Fruit fly (Drosophila melanogaster) whole organism, embryonic: ENCODE results near the gene moon.

Experiments
- Ada2b ChIP-seq: fragments of 200-800 bp; sonication (Bioruptor generic); IDR thresholded peaks from 2 replicates; pipeline ENCODE4 v1.3.6; 2022; ENCODE audit warnings: missing biosample characterization, missing genetic modification characterization
- Bteb2 ChIP-seq: fragments of 200-800 bp; sonication (Bioruptor generic); optimal IDR thresholded peaks from 2 replicates; lab custom pipeline; 2016; ENCODE audit warnings: missing biosample characterization, missing genetic modification characterization
- CG1024 ChIP-seq: fragments of 200-800 bp; sonication (Bioruptor generic); IDR thresholded peaks from 2 replicates; pipeline ENCODE4 v1.3.6; 2022; ENCODE audit warnings: missing biosample characterization, missing genetic modification characterization
- CG12659 ChIP-seq: fragments of 200-800 bp; sonication (Bioruptor generic); optimal IDR thresholded peaks from 3 replicates; lab custom pipeline; 2017; ENCODE audit warnings: mild to moderate bottlenecking, missing biosample characterization, missing genetic modification reagents, missing genetic modification characterization
- CG12942 ChIP-seq: fragments of 200-800 bp; sonication (Bioruptor generic); optimal IDR thresholded peaks from 3 replicates; lab custom pipeline; 2016; ENCODE audit warnings: missing biosample characterization, missing genetic modification characterization
- CG15011 ChIP-seq: fragments of 200-800 bp; sonication (Bioruptor generic); optimal IDR thresholded peaks from 3 replicates; lab custom pipeline; 2018; ENCODE audit warnings: missing biosample characterization, mild to moderate bottlenecking, missing genetic modification characterization
- CG17186 ChIP-seq: fragments of 200-800 bp; sonication (Bioruptor generic); optimal IDR thresholded peaks from 3 replicates; lab custom pipeline; 2017; ENCODE audit warnings: missing biosample characterization, missing genetic modification reagents, missing genetic modification characterization
- CG17385 ChIP-seq: fragments of 200-800 bp; sonication (Bioruptor generic); optimal IDR thresholded peaks from 3 replicates; lab custom pipeline; 2018; ENCODE audit warnings: missing biosample characterization, mild to moderate bottlenecking, missing genetic modification characterization
- CG18619 ChIP-seq: fragments of 200-800 bp; sonication (Bioruptor generic); optimal IDR thresholded peaks from 3 replicates; lab custom pipeline; 2017; ENCODE audit warnings: missing biosample characterization, mild to moderate bottlenecking, missing genetic modification characterization
- CG2116 ChIP-seq: fragments of 200-800 bp; sonication (Bioruptor generic); optimal IDR thresholded peaks from 3 replicates; lab custom pipeline; 2018; ENCODE audit warnings: missing biosample characterization, mild to moderate bottlenecking, missing genetic modification characterization
- CG2712 ChIP-seq: fragments of 200-800 bp; optimal IDR thresholded peaks from 3 replicates; lab custom pipeline; 2019; ENCODE audit warnings: missing biosample characterization, mild to moderate bottlenecking, missing genetic modification characterization, moderate library complexity
- CG31441 ChIP-seq: fragments of 200-800 bp; sonication (Bioruptor generic); IDR thresholded peaks from 2 replicates; pipeline ENCODE4 v1.3.6; 2022; ENCODE audit warnings: missing biosample characterization, missing genetic modification characterization
- CG34224 ChIP-seq: fragments of 200-800 bp; sonication (Bioruptor generic); IDR thresholded peaks from 3 replicates; pipeline ENCODE4 v1.3.6; 2022; ENCODE audit warnings: missing biosample characterization, missing genetic modification characterization; ENCODE audit not compliant: partially characterized antibody
- CG4360 ChIP-seq: fragments of 200-800 bp; sonication (Bioruptor generic); IDR thresholded peaks from 2 replicates; pipeline ENCODE4 v1.3.6; 2022; ENCODE audit warnings: missing biosample characterization, missing genetic modification characterization
- CG6175 ChIP-seq: fragments of 200-800 bp; sonication (Bioruptor generic); IDR thresholded peaks from 3 replicates; pipeline ENCODE4 v1.3.6; 2022; ENCODE audit warnings: missing biosample characterization, missing genetic modification characterization
- CG6791 ChIP-seq: fragments of 200-800 bp; sonication (Bioruptor generic); IDR thresholded peaks from 3 replicates; pipeline ENCODE4 v1.3.6; 2022; ENCODE audit warnings: missing biosample characterization, missing genetic modification characterization; ENCODE audit not compliant: partially characterized antibody
- CG7271 ChIP-seq: fragments of 200-800 bp; sonication (Bioruptor generic); optimal IDR thresholded peaks from 2 replicates; lab custom pipeline; 2018; ENCODE audit warnings: missing biosample characterization, mild to moderate bottlenecking, missing genetic modification characterization, moderate library complexity
- CG7357 ChIP-seq: fragments of 200-800 bp; sonication (Bioruptor generic); IDR thresholded peaks from 3 replicates; pipeline ENCODE4 v1.3.6; 2022; ENCODE audit warnings: missing biosample characterization, missing genetic modification characterization
- CG8924 ChIP-seq: fragments of 200-800 bp; optimal IDR thresholded peaks from 3 replicates; lab custom pipeline; 2019; ENCODE audit warnings: missing biosample characterization, mild to moderate bottlenecking, missing genetic modification characterization, moderate library complexity
- CG9876 ChIP-seq: fragments of 200-800 bp; sonication (Bioruptor generic); optimal IDR thresholded peaks from 2 replicates; lab custom pipeline; 2016; ENCODE audit warnings: missing biosample characterization, missing genetic modification characterization
- CrebB ChIP-seq: fragments of 200-800 bp; sonication (Bioruptor generic); optimal IDR thresholded peaks from 3 replicates; lab custom pipeline; 2018; ENCODE audit warnings: missing biosample characterization, mild to moderate bottlenecking, missing genetic modification characterization
- D19A ChIP-seq: fragments of 200-800 bp; optimal IDR thresholded peaks from 3 replicates; lab custom pipeline; 2019; ENCODE audit warnings: missing biosample characterization, mild to moderate bottlenecking, missing genetic modification characterization, moderate library complexity
- Dll ChIP-seq: fragments of 200-800 bp; sonication (Bioruptor generic); IDR thresholded peaks from 4 replicates; pipeline ENCODE4 v1.3.6; 2022; ENCODE audit warnings: missing biosample characterization, missing genetic modification characterization; ENCODE audit not compliant: partially characterized antibody
- HLH54F ChIP-seq: fragments of 200-800 bp; sonication (Bioruptor generic); optimal IDR thresholded peaks from 3 replicates; lab custom pipeline; 2016; ENCODE audit warnings: missing biosample characterization, missing genetic modification characterization
- HmgZ ChIP-seq: fragments of 200-800 bp; sonication (Bioruptor generic); optimal IDR thresholded peaks from 2 replicates; lab custom pipeline; 2018; ENCODE audit warnings: missing biosample characterization, mild to moderate bottlenecking, missing genetic modification characterization
- Lhr ChIP-seq: fragments of 200-800 bp; sonication (Bioruptor generic); optimal IDR thresholded peaks from 3 replicates; lab custom pipeline; 2017; ENCODE audit warnings: mild to moderate bottlenecking, missing biosample characterization, missing genetic modification reagents, missing genetic modification characterization
- Mrtf ChIP-seq: fragments of 200-800 bp; sonication (Bioruptor generic); IDR thresholded peaks from 3 replicates; pipeline ENCODE4 v1.3.6; 2022; ENCODE audit warnings: missing biosample characterization, missing genetic modification characterization
- Myb ChIP-seq: fragments of 200-800 bp; sonication (Bioruptor generic); optimal IDR thresholded peaks from 2 replicates; lab custom pipeline; 2016; ENCODE audit warnings: missing biosample characterization, missing genetic modification characterization
- Oli ChIP-seq: fragments of 200-800 bp; sonication (Bioruptor generic); optimal IDR thresholded peaks from 2 replicates; lab custom pipeline; 2018; ENCODE audit warnings: missing biosample characterization, mild to moderate bottlenecking, missing genetic modification characterization, moderate library complexity
- Sry-β ChIP-seq: fragments of 200-800 bp; sonication (Bioruptor generic); optimal IDR thresholded peaks from 2 replicates; lab custom pipeline; 2018; ENCODE audit warnings: missing biosample characterization, mild to moderate bottlenecking, missing genetic modification characterization, moderate library complexity
- TFAM ChIP-seq: fragments of 200-800 bp; sonication (Bioruptor generic); optimal IDR thresholded peaks from 2 replicates; lab custom pipeline; 2017; ENCODE audit warnings: missing biosample characterization, missing genetic modification characterization, inconsistent platforms
- Trl ChIP-seq, 3 experiments: fragments of >200 bp in 2 of 3; fragments of 200-800 bp in 1 of 3; sonication (Bioruptor generic) in 1 of 3; optimal IDR thresholded peaks; 2 replicates in 1 of 3; 3 replicates in 2 of 3; lab custom pipeline; 2016 to 2017; ENCODE audit warnings: missing biosample characterization in 1 of 3, missing genetic modification characterization in 1 of 3
- aop ChIP-seq: fragments of 200-800 bp; sonication (Bioruptor generic); IDR thresholded peaks from 2 replicates; pipeline ENCODE4 v1.3.6; 2022; ENCODE audit warnings: missing biosample characterization, missing genetic modification characterization
- ci ChIP-seq: fragments of 200-800 bp; sonication (Bioruptor generic); IDR thresholded peaks from 3 replicates; pipeline ENCODE4 v1.3.6; 2022; ENCODE audit warnings: missing biosample characterization, missing genetic modification characterization
- crp ChIP-seq, 2 experiments: fragments of 200-800 bp; sonication (Bioruptor generic); optimal IDR thresholded peaks; 2 replicates in 1 of 2; 3 replicates in 1 of 2; lab custom pipeline; 2017; ENCODE audit warnings: missing biosample characterization in 2 of 2, missing genetic modification characterization in 2 of 2, mild to moderate bottlenecking in 1 of 2, moderate library complexity in 1 of 2
- cwo ChIP-seq: fragments of 200-800 bp; sonication (Bioruptor generic); optimal IDR thresholded peaks from 3 replicates; lab custom pipeline; 2017; ENCODE audit warnings: missing biosample characterization, missing genetic modification characterization, mild to moderate bottlenecking, moderate library complexity, missing genetic modification reagents
- emc ChIP-seq: fragments of 200-800 bp; sonication (Bioruptor generic); optimal IDR thresholded peaks from 2 replicates; lab custom pipeline; 2016; ENCODE audit warnings: missing biosample characterization, missing genetic modification characterization
- eve ChIP-seq, 2 experiments: fragments of >200 bp; optimal IDR thresholded peaks; 2 replicates each; lab custom pipeline; 2017; ENCODE audit warnings: missing biosample characterization in 2 of 2, missing genetic modification characterization in 2 of 2
- fd3F ChIP-seq: fragments of 200-800 bp; sonication (Bioruptor generic); optimal IDR thresholded peaks from 2 replicates; lab custom pipeline; 2018; ENCODE audit warnings: missing biosample characterization, mild to moderate bottlenecking, missing genetic modification characterization, moderate library complexity
- gro ChIP-seq: fragments of 200-800 bp; sonication (Bioruptor generic); optimal IDR thresholded peaks from 2 replicates; lab custom pipeline; 2016; ENCODE audit warnings: missing biosample characterization, missing genetic modification characterization
- her ChIP-seq: fragments of 200-800 bp; sonication (Bioruptor generic); optimal IDR thresholded peaks from 2 replicates; lab custom pipeline; 2016; ENCODE audit warnings: missing biosample characterization, missing genetic modification characterization
- knrl ChIP-seq: fragments of 200-800 bp; sonication (Bioruptor generic); IDR thresholded peaks from 3 replicates; pipeline ENCODE4 v1.3.6; 2022; ENCODE audit warnings: missing biosample characterization, missing genetic modification characterization; ENCODE audit not compliant: partially characterized antibody
- lola ChIP-seq, 3 experiments: fragments of >200 bp in 2 of 3; fragments of 200-800 bp in 1 of 3; sonication (Bioruptor generic) in 1 of 3; optimal IDR thresholded peaks; 2 replicates each; lab custom pipeline; 2017 to 2019; ENCODE audit warnings: missing biosample characterization in 3 of 3, missing genetic modification characterization in 3 of 3, mild to moderate bottlenecking in 1 of 3, moderate library complexity in 1 of 3
- maf-S ChIP-seq: fragments of 200-800 bp; sonication (Bioruptor generic); optimal IDR thresholded peaks from 2 replicates; lab custom pipeline; 2016; ENCODE audit warnings: missing biosample characterization, missing genetic modification characterization
- nerfin-1 ChIP-seq: fragments of 200-800 bp; sonication (Bioruptor generic); optimal IDR thresholded peaks from 3 replicates; lab custom pipeline; 2019; ENCODE audit warnings: missing biosample characterization, mild to moderate bottlenecking, missing genetic modification characterization, moderate library complexity
- phol ChIP-seq: fragments of 200-800 bp; sonication (Bioruptor generic); optimal IDR thresholded peaks from 3 replicates; lab custom pipeline; 2018; ENCODE audit warnings: missing biosample characterization, mild to moderate bottlenecking, missing genetic modification characterization, moderate library complexity
- ranshi ChIP-seq: fragments of 200-800 bp; sonication (Bioruptor generic); IDR thresholded peaks from 2 replicates; pipeline ENCODE4 v1.3.6; 2022; ENCODE audit warnings: missing biosample characterization, missing genetic modification characterization
- sd ChIP-seq: fragments of 200-800 bp; sonication (Bioruptor generic); optimal IDR thresholded peaks from 3 replicates; lab custom pipeline; 2018; ENCODE audit warnings: missing biosample characterization, mild to moderate bottlenecking, missing genetic modification characterization, moderate library complexity
- sens ChIP-seq: fragments of 200-800 bp; sonication (Bioruptor generic); peaks from one replicate; lab custom pipeline; 2016; ENCODE audit warnings: missing biosample characterization, missing genetic modification characterization
- sim ChIP-seq: fragments of 200-800 bp; sonication (Bioruptor generic); IDR thresholded peaks from 2 replicates; pipeline ENCODE4 v1.3.6; 2022; ENCODE audit warnings: missing biosample characterization, missing genetic modification characterization
- zfh2 ChIP-seq: fragments of 200-800 bp; sonication (Bioruptor generic); optimal IDR thresholded peaks from 2 replicates; lab custom pipeline; 2016; ENCODE audit warnings: missing biosample characterization, missing genetic modification characterization

The moon gene

dm6 chrX:12082244-12082643, 9.6 kb upstream of the moon start (continued):
- TF ChIP-seq Lhr (no peak), CG17186 (GFP tag; lab: Kevin White, UChicago) (no peak), CG15011 (GFP tag; lab: Kevin White, UChicago) (no peak), Mrtf (GFP tag; lab: Robert Waterston, UW) (no peak), CG18619 (GFP tag; lab: Kevin White, UChicago) (no peak), HLH54F (no peak), emc (GFP tag; lab: Kevin White, UChicago) (no peak), CG1024 (GFP tag; lab: Robert Waterston, UW) (no peak), lola (GFP tag; optimal IDR thresholded peaks at IDR 0.05; lab: Kevin White, UChicago) (peak in 1 of 3 experiments; percentile 7), cwo (GFP tag; lab: Kevin White, UChicago) (no peak), maf-S (no peak), Myb (GFP tag; lab: Kevin White, UChicago) (no peak), ranshi (GFP tag; lab: Robert Waterston, UW) (0 out of 2 replicates have a peak, but pooled peaks have one; percentile 7), CG12942 (GFP tag; lab: Kevin White, UChicago) (no peak), CG7357 (GFP tag; lab: Robert Waterston, UW) (no peak), CG9876 (GFP tag; lab: Kevin White, UChicago) (no peak), fd3F (GFP tag; lab: Kevin White, UChicago) (no peak), CG2116 (GFP tag; lab: Kevin White, UChicago) (no peak), CG34224 (GFP tag; lab: Robert Waterston, UW) (no peak), Trl (optimal IDR thresholded peaks at IDR 0.05; lab: Kevin White, UChicago) (no peak), Trl (GFP tag; optimal IDR thresholded peaks at IDR 0.05; lab: Kevin White, UChicago) (no peak), Oli (peak; percentile 3), gro (GFP tag; lab: Kevin White, UChicago) (no peak), her (GFP tag; lab: Kevin White, UChicago) (no peak), CG6791 (GFP tag; lab: Robert Waterston, UW) (no peak), Ada2b (GFP tag; lab: Robert Waterston, UW) (no peak), zfh2 (GFP tag; lab: Kevin White, UChicago) (no peak), CG8924 (peak; percentile 7), sim (GFP tag; lab: Robert Waterston, UW) (no peak), CrebB (tag; lab: Kevin White, UChicago) (no peak), phol (tag; lab: Kevin White, UChicago) (peak; percentile 29), CG12659 (GFP tag; lab: Kevin White, UChicago) (no peak), Bteb2 (GFP tag; lab: Kevin White, UChicago) (no peak), CG7271 (tag; lab: Kevin White, UChicago) (no peak), sens (peak; percentile 8), CG4360 (GFP tag; lab: Robert Waterston, UW) (no peak), eve (GFP tag; optimal IDR thresholded peaks at IDR 0.05; lab: Kevin White, UChicago) (peak in 1 of 2 experiments; percentile 20), CG17385 (GFP tag; lab: Kevin White, UChicago) (peak; percentile 5), CG2712 (tag; lab: Kevin White, UChicago) (peak; percentile 29), crp (GFP tag; optimal IDR thresholded peaks at IDR 0.05; lab: Kevin White, UChicago) (no peak), knrl (GFP tag; lab: Robert Waterston, UW) (no peak), CG6175 (GFP tag; lab: Robert Waterston, UW) (no peak), Sry-β (no peak), CG31441 (GFP tag; lab: Robert Waterston, UW) (peak; percentile 35; the same call in 1 of the 2 replicates), ci (GFP tag; lab: Robert Waterston, UW) (no peak), nerfin-1 (tag; lab: Kevin White, UChicago) (no peak), HmgZ (no peak), aop (GFP tag; lab: Robert Waterston, UW) (no peak), Dll (GFP tag; lab: Robert Waterston, UW) (no peak), sd (tag; lab: Kevin White, UChicago) (no peak), TFAM (GFP tag; lab: Kevin White, UChicago) (no peak), D19A (peak; percentile 3)
